Worm (Caenorhabditis elegans) whole organism, L3 larva: Measurements from ENCODE around the gene ife-4.

ENCODE experiments used
- aly-2 ChIP-seq: fragments of 150-350 bp; optimal IDR thresholded peaks from 2 replicates; lab custom pipeline; 2014; ENCODE audit warnings: missing biosample characterization, missing genetic modification characterization
- ama-1 ChIP-seq: fragments of 150-350 bp; optimal IDR thresholded peaks from 2 replicates; lab custom pipeline; 2018
- ceh-16 ChIP-seq: sonication (generic microtip); optimal IDR thresholded peaks from 2 replicates; lab custom pipeline; 2017; ENCODE audit warnings: missing biosample characterization, missing genetic modification characterization
- ceh-9 ChIP-seq: sonication (generic microtip); optimal IDR thresholded peaks from 2 replicates; lab custom pipeline; 2018; ENCODE audit warnings: missing biosample characterization, missing genetic modification characterization
- elt-1 ChIP-seq: fragments of 150-350 bp; optimal IDR thresholded peaks from 2 replicates; lab custom pipeline; 2014; ENCODE audit warnings: missing biosample characterization, missing genetic modification characterization
- elt-3 ChIP-seq, 3 experiments: fragments of 150-350 bp in 1 of 3; sonication (generic microtip) in 2 of 3; optimal IDR thresholded peaks; 2 replicates in 2 of 3; 4 replicates in 1 of 3; lab custom pipeline; 2014 to 2017; ENCODE audit warnings: missing biosample characterization in 3 of 3, missing genetic modification characterization in 3 of 3
- fkh-2 ChIP-seq: fragments of 150-350 bp; optimal IDR thresholded peaks from 2 replicates; lab custom pipeline; 2014; ENCODE audit warnings: missing biosample characterization, missing genetic modification reagents, missing genetic modification characterization
- fos-1 ChIP-seq: fragments of 150-350 bp; optimal IDR thresholded peaks from 2 replicates; lab custom pipeline; 2014; ENCODE audit warnings: missing biosample characterization, missing genetic modification characterization
- nhr-11 ChIP-seq: fragments of 150-350 bp; optimal IDR thresholded peaks from 2 replicates; lab custom pipeline; 2014; ENCODE audit warnings: missing biosample characterization, missing genetic modification characterization
- nhr-12 ChIP-seq: fragments of 150-350 bp; optimal IDR thresholded peaks from 2 replicates; lab custom pipeline; 2014; ENCODE audit warnings: missing biosample characterization, missing genetic modification characterization
- nhr-237 ChIP-seq: fragments of 150-350 bp; optimal IDR thresholded peaks from 2 replicates; lab custom pipeline; 2014; ENCODE audit warnings: missing biosample characterization, missing genetic modification characterization
- nhr-76 ChIP-seq: fragments of 150-350 bp; sonication (generic microtip); optimal IDR thresholded peaks from 5 replicates; lab custom pipeline; 2014; ENCODE audit warnings: missing biosample characterization, missing genetic modification characterization
- snpc-4 ChIP-seq: fragments of 150-350 bp; optimal IDR thresholded peaks from 2 replicates; lab custom pipeline; 2014; ENCODE audit warnings: missing biosample characterization, missing genetic modification characterization
- unc-62 ChIP-seq: fragments of 150-350 bp; sonication (generic microtip); optimal IDR thresholded peaks from 4 replicates; lab custom pipeline; 2014; ENCODE audit warnings: missing biosample characterization, missing genetic modification reagents, missing genetic modification characterization

DNA sequence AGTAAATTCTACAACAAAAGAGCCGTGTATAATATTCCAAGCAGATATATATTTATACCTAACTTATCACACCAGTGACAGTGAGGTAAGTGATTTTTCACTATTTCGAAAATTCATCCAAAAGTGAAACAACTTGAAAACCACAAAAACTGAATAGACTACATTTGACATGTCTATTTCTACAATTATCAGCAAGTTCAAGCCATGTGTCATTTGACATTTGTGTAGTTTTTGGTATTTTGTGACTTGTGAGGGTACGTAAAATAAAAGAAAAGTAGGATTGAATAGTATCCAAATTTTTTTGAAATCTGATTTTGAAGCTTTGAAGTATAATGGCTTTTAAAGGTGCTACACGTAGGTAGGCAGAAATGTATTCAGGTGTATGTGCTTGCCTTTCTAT is 22.2 kb downstream of the ife-4 start:
- TF ChIP-seq snpc-4 (tag; lab: Kevin White, UChicago) (no peak), elt-3 (tag; optimal IDR thresholded peaks at IDR 0.05; lab: Kevin White, UChicago) (no peak), nhr-12 (tag; lab: Kevin White, UChicago) (no peak), elt-1 (tag; lab: Kevin White, UChicago) (no peak), unc-62 (no peak), ceh-16 (tag; lab: Kevin White, UChicago) (no peak), aly-2 (tag; lab: Kevin White, UChicago) (no peak), nhr-76 (tag; lab: Kevin White, UChicago) (no peak), ama-1 (lab: Kevin White, UChicago) (no peak), nhr-11 (no peak), fos-1 (no peak), ceh-9 (tag; lab: Kevin White, UChicago) (no peak), fkh-2 (tag; lab: Kevin White, UChicago) (no peak), nhr-237 (tag; lab: Kevin White, UChicago) (no peak)
